Worm (Caenorhabditis elegans): Measurements from ENCODE around the gene F26F4.9.

DNA sequence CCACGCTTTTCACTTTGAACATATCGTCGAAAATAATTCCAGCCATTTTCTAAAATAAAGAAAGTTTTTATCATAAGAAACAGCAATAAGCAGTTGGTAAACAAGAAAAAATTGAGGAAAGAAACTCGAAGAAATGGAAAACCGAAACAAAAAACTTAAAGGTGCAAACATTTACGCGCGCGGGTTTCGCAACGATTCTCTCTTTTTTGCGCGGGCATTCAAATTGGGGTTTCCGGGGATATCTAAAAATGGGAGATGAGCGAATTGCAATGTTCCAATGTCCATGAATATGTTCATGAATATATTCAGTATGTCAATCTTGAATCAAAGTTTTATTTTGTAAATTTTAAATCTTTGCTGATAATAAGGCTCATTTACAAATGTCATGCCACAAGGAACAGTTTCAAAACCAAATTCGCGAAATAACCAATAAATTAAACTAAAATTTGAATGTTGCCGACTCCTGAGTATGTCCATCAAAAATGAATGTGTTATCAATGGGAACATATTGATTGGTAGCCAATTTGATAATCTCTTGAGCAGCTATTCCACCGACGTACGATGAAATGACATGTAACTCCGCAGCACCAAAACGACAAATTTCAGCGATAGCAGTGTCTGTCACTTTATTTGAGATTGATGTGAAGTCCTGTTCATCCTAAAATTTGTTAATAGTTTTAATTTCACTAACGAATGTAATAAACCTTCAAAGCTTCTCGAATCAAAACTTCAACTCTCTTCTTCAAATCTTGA, 5.8 kb upstream of the F26F4.9 start, which contains the start of gene rpb-8:
- no peak for TF ChIP-seq aly-2 (tag; optimal IDR thresholded peaks at IDR 0.05)
- no peak for TF ChIP-seq skn-1 (tag; optimal IDR thresholded peaks at IDR 0.05)
- TF ChIP-seq zag-1 (tag; optimal IDR thresholded peaks at IDR 0.05) = no peak
- no peak for TF ChIP-seq nhr-11 (tag; optimal IDR thresholded peaks at IDR 0.05)
- no peak for TF ChIP-seq ceh-82 (tag; optimal IDR thresholded peaks at IDR 0.05)
- no peak for TF ChIP-seq egl-27 (tag; optimal IDR thresholded peaks at IDR 0.05)
- TF ChIP-seq nhr-10 (tag; optimal IDR thresholded peaks at IDR 0.05) = no peak
- TF ChIP-seq ama-1 (optimal IDR thresholded peaks at IDR 0.05) = peak; percentile 44
- peak; percentile 29 for TF ChIP-seq fos-1 (tag; optimal IDR thresholded peaks at IDR 0.05)
- peak; percentile 46 for TF ChIP-seq lin-13 (GFP tag; optimal IDR thresholded peaks at IDR 0.05)
- TF ChIP-seq lsy-2 (tag; optimal IDR thresholded peaks at IDR 0.05) = peak; percentile 14 to 75
- TF ChIP-seq peb-1 (tag; optimal IDR thresholded peaks at IDR 0.05) = no peak
- peak; percentile 13 for TF ChIP-seq snpc-4 (tag; optimal IDR thresholded peaks at IDR 0.05)
